In the genomic region with DNA sequence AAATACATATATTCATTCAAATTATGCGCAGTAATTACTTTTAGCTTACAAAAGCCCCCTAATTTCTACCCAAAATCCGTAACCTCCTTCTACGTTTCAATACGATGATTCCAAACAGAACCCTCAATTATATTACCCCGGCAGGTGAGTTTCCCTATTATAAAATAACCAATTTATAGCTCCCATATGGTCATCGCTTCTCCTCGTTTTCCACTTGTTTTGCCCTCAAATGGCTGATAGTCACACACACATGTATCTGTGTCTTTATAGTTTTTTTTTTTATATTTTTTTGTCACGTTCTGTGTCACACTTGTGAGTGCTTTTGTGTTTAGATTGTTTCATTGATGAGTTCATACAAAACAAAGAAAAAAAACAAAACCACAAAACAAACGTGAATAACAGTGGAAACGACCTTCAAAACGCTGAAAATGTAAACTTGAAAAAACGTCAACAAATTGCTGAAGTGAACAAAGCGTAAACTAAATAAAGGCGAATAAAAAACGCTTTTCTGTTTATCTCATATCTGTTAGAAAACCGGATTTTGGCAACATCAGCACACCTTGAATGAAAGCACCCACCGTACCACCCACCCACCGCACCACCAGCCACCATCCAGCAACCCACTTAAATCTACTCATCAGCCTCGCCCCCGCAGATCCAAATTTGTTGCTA, we compare ENCODE assay signal across 1 fruit fly cellular context.
TF ChIP-seq lines count a peak whose summit lies in the region.

No protein-coding gene starts in this region.

TF ChIP-seq in whole organism, embryonic, 481 proteins besides CTCF, POLR2A, EP300 and RAD21 (continued from another document and continues in another):
- TF ChIP-seq CG4360 (GFP tag; IDR thresholded peaks at IDR 0.05; lab: Robert Waterston, UW): no peak
- no peak for TF ChIP-seq bowl (GFP tag; IDR thresholded peaks at IDR 0.05; lab: Robert Waterston, UW)
- TF ChIP-seq Asciz (GFP tag; optimal IDR thresholded peaks at IDR 0.05; lab: Kevin White, UChicago): no peak
- no peak for TF ChIP-seq Awh (GFP tag; IDR thresholded peaks at IDR 0.05; lab: Robert Waterston, UW)
- no peak for TF ChIP-seq pum (GFP tag; optimal IDR thresholded peaks at IDR 0.05; lab: Kevin White, UChicago)
- no peak for TF ChIP-seq CG18476 (GFP tag; optimal IDR thresholded peaks at IDR 0.05; lab: Kevin White, UChicago)
- 0 out of 2 replicates have a peak, but pooled peaks have one; percentile 25 for TF ChIP-seq Ada2b (GFP tag; IDR thresholded peaks at IDR 0.05; lab: Robert Waterston, UW)
- no peak for TF ChIP-seq CG10462 (GFP tag; optimal IDR thresholded peaks at IDR 0.05; lab: Kevin White, UChicago)
- no peak for TF ChIP-seq CG7786 (GFP tag; optimal IDR thresholded peaks at IDR 0.05; lab: Kevin White, UChicago)
- TF ChIP-seq CG3995 (GFP tag; optimal IDR thresholded peaks at IDR 0.05; lab: Kevin White, UChicago): peak; percentile 0
- no peak for TF ChIP-seq Chrac-16 (GFP tag; optimal IDR thresholded peaks at IDR 0.05; lab: Kevin White, UChicago)
- TF ChIP-seq klu (GFP tag; IDR thresholded peaks at IDR 0.05; lab: Robert Waterston, UW): peak; percentile 63
- TF ChIP-seq CG6791 (GFP tag; IDR thresholded peaks at IDR 0.05; lab: Robert Waterston, UW; ENCODE audit: partially characterized antibody): no peak
- no peak for TF ChIP-seq sna (GFP tag; IDR thresholded peaks at IDR 0.05; lab: Robert Waterston, UW; ENCODE audit: partially characterized antibody)
- TF ChIP-seq CG13123 (GFP tag; optimal IDR thresholded peaks at IDR 0.05; lab: Kevin White, UChicago): no peak
- no peak for TF ChIP-seq CG10431 (GFP tag; optimal IDR thresholded peaks at IDR 0.05; lab: Kevin White, UChicago)
- TF ChIP-seq schlank (tag; optimal IDR thresholded peaks at IDR 0.05; lab: Kevin White, UChicago): peak; percentile 49
- TF ChIP-seq wor (GFP tag; IDR thresholded peaks at IDR 0.05; lab: Robert Waterston, UW): no peak
- TF ChIP-seq Dad (GFP tag; optimal IDR thresholded peaks at IDR 0.05; lab: Kevin White, UChicago): no peak
- no peak for TF ChIP-seq Dfd (GFP tag; optimal IDR thresholded peaks at IDR 0.05; lab: Kevin White, UChicago)
- TF ChIP-seq CG8388 (GFP tag; optimal IDR thresholded peaks at IDR 0.05; lab: Kevin White, UChicago): no peak
- no peak for TF ChIP-seq CG14014 (GFP tag; IDR thresholded peaks at IDR 0.05; lab: Robert Waterston, UW)
- TF ChIP-seq MBD-R2 (GFP tag; IDR thresholded peaks at IDR 0.05; lab: Robert Waterston, UW): no peak
- no peak for TF ChIP-seq CG17186 (GFP tag; optimal IDR thresholded peaks at IDR 0.05; lab: Kevin White, UChicago)
- peak; percentile 29 for TF ChIP-seq CG10209 (GFP tag; optimal IDR thresholded peaks at IDR 0.05; lab: Kevin White, UChicago)
- no peak for TF ChIP-seq CG10274 (GFP tag; optimal IDR thresholded peaks at IDR 0.05; lab: Kevin White, UChicago)
- no peak for TF ChIP-seq ERR (GFP tag; optimal IDR thresholded peaks at IDR 0.05; lab: Kevin White, UChicago)
- no peak for TF ChIP-seq CG10366 (GFP tag; IDR thresholded peaks at IDR 0.05; lab: Robert Waterston, UW)
- no peak for TF ChIP-seq bigmax (GFP tag; optimal IDR thresholded peaks at IDR 0.05; lab: Kevin White, UChicago)
- no peak for TF ChIP-seq CG3726 (GFP tag; IDR thresholded peaks at IDR 0.05; lab: Robert Waterston, UW)
- no peak for TF ChIP-seq CG3163 (GFP tag; optimal IDR thresholded peaks at IDR 0.05; lab: Kevin White, UChicago)
- peak; percentile 8; the same call in 1 of the 3 replicates for TF ChIP-seq gce (GFP tag; IDR thresholded peaks at IDR 0.05; lab: Robert Waterston, UW)
- TF ChIP-seq scrt (GFP tag; optimal IDR thresholded peaks at IDR 0.05; lab: Kevin White, UChicago): peak; percentile 38
- no peak for TF ChIP-seq Bgb (GFP tag; IDR thresholded peaks at IDR 0.05; lab: Robert Waterston, UW; ENCODE audit: partially characterized antibody)
- peak; percentile 11 for TF ChIP-seq CG2712 (tag; optimal IDR thresholded peaks at IDR 0.05; lab: Kevin White, UChicago)
- no peak for TF ChIP-seq HmgZ (tag; optimal IDR thresholded peaks at IDR 0.05; lab: Kevin White, UChicago)
- no peak for TF ChIP-seq CG32767 (GFP tag; IDR thresholded peaks at IDR 0.05; lab: Robert Waterston, UW)
- no peak for TF ChIP-seq CG8944 (GFP tag; optimal IDR thresholded peaks at IDR 0.05; lab: Kevin White, UChicago)
- no peak for TF ChIP-seq Gsc (GFP tag; IDR thresholded peaks at IDR 0.05; lab: Robert Waterston, UW)
- TF ChIP-seq Meics (GFP tag; optimal IDR thresholded peaks at IDR 0.05; lab: Kevin White, UChicago): peak; percentile 32
- TF ChIP-seq NfI (GFP tag; optimal IDR thresholded peaks at IDR 0.05; lab: Kevin White, UChicago): no peak
- TF ChIP-seq Sry-β (GFP tag; optimal IDR thresholded peaks at IDR 0.05; lab: Kevin White, UChicago): no peak
- TF ChIP-seq psq (GFP tag; optimal IDR thresholded peaks at IDR 0.05; lab: Kevin White, UChicago): no peak
- no peak for TF ChIP-seq CG10565 (GFP tag; optimal IDR thresholded peaks at IDR 0.05; lab: Kevin White, UChicago)
- TF ChIP-seq slp2 (GFP tag; optimal IDR thresholded peaks at IDR 0.05; lab: Kevin White, UChicago): no peak
- no peak for TF ChIP-seq tgo (GFP tag; IDR thresholded peaks at IDR 0.05; lab: Robert Waterston, UW)
- no peak for TF ChIP-seq zfh1 (GFP tag; IDR thresholded peaks at IDR 0.05; lab: Robert Waterston, UW)
- no peak for TF ChIP-seq Nf-YB (GFP tag; optimal IDR thresholded peaks at IDR 0.05; lab: Kevin White, UChicago)
- no peak for TF ChIP-seq btn (GFP tag; optimal IDR thresholded peaks at IDR 0.05; lab: Kevin White, UChicago)
- no peak for TF ChIP-seq HLHmδ (GFP tag; optimal IDR thresholded peaks at IDR 0.05; lab: Kevin White, UChicago)
- no peak for TF ChIP-seq CG1233 (GFP tag; optimal IDR thresholded peaks at IDR 0.05; lab: Kevin White, UChicago)
- TF ChIP-seq inv (GFP tag; IDR thresholded peaks at IDR 0.05; lab: Robert Waterston, UW; ENCODE audit: partially characterized antibody): no peak
- no peak for TF ChIP-seq CG8765 (GFP tag; IDR thresholded peaks at IDR 0.05; lab: Robert Waterston, UW)
- TF ChIP-seq Atf3 (GFP tag; optimal IDR thresholded peaks at IDR 0.05; lab: Kevin White, UChicago): no peak
- peak; percentile 46 for TF ChIP-seq CG15269 (tag; optimal IDR thresholded peaks at IDR 0.05; lab: Kevin White, UChicago)
- TF ChIP-seq CG12155 (GFP tag; optimal IDR thresholded peaks at IDR 0.05; lab: Kevin White, UChicago): no peak
- no peak for TF ChIP-seq croc (GFP tag; conservative IDR thresholded peaks at IDR 0.05; lab: Robert Waterston, UW)
- no peak for TF ChIP-seq Hmx (GFP tag; optimal IDR thresholded peaks at IDR 0.05; lab: Kevin White, UChicago)
- no peak for TF ChIP-seq MESR4 (GFP tag; optimal IDR thresholded peaks at IDR 0.05; lab: Kevin White, UChicago)
- no peak for TF ChIP-seq dysf (GFP tag; IDR thresholded peaks at IDR 0.05; lab: Robert Waterston, UW)
- no peak for TF ChIP-seq CG15479 (GFP tag; optimal IDR thresholded peaks at IDR 0.05; lab: Kevin White, UChicago)
- peak; percentile 42 for TF ChIP-seq cg (GFP tag; optimal IDR thresholded peaks at IDR 0.05; lab: Kevin White, UChicago)
- no peak for TF ChIP-seq CG6654 (GFP tag; optimal IDR thresholded peaks at IDR 0.05; lab: Kevin White, UChicago)
- no peak for TF ChIP-seq CG9609 (GFP tag; optimal IDR thresholded peaks at IDR 0.05; lab: Kevin White, UChicago)
- TF ChIP-seq Sox102F (GFP tag; optimal IDR thresholded peaks at IDR 0.05; lab: Kevin White, UChicago): peak; percentile 56
- no peak for TF ChIP-seq exex (tag; optimal IDR thresholded peaks at IDR 0.05; lab: Kevin White, UChicago)
- peak; percentile 69 for TF ChIP-seq ftz-f1 (GFP tag; optimal IDR thresholded peaks at IDR 0.05; lab: Kevin White, UChicago)
- TF ChIP-seq CG7271 (tag; optimal IDR thresholded peaks at IDR 0.05; lab: Kevin White, UChicago): no peak
- TF ChIP-seq Oli (tag; optimal IDR thresholded peaks at IDR 0.05; lab: Kevin White, UChicago): no peak
- no peak for TF ChIP-seq CG7556 (GFP tag; optimal IDR thresholded peaks at IDR 0.05; lab: Kevin White, UChicago)
- no peak for TF ChIP-seq en (GFP tag; optimal IDR thresholded peaks at IDR 0.05; lab: Kevin White, UChicago)
- no peak for TF ChIP-seq BEAF-32 (GFP tag; optimal IDR thresholded peaks at IDR 0.05; lab: Kevin White, UChicago)
- TF ChIP-seq dmrt99B (tag; optimal IDR thresholded peaks at IDR 0.05; lab: Kevin White, UChicago): peak; percentile 52
- TF ChIP-seq kni (GFP tag; optimal IDR thresholded peaks at IDR 0.05; lab: Kevin White, UChicago): peak; percentile 9
- TF ChIP-seq pros (GFP tag; optimal IDR thresholded peaks at IDR 0.05; lab: Kevin White, UChicago): peak; percentile 3
- no peak for TF ChIP-seq Spps (tag; optimal IDR thresholded peaks at IDR 0.05; lab: Kevin White, UChicago)
- TF ChIP-seq CG33557 (GFP tag; optimal IDR thresholded peaks at IDR 0.05; lab: Kevin White, UChicago): no peak
- peak; percentile 45 for TF ChIP-seq gem (tag; optimal IDR thresholded peaks at IDR 0.05; lab: Kevin White, UChicago)
- TF ChIP-seq ase (GFP tag; IDR thresholded peaks at IDR 0.05; lab: Robert Waterston, UW): no peak
- TF ChIP-seq Lim3 (GFP tag; IDR thresholded peaks at IDR 0.05; lab: Robert Waterston, UW): no peak
- no peak for TF ChIP-seq CG12071 (GFP tag; optimal IDR thresholded peaks at IDR 0.05; lab: Kevin White, UChicago)
- peak in 1 of 2 experiments; percentile 45 for TF ChIP-seq Eip74EF (GFP tag; optimal IDR thresholded peaks at IDR 0.05; lab: Kevin White, UChicago)
- TF ChIP-seq Dip2 (GFP tag; IDR thresholded peaks at IDR 0.05; lab: Robert Waterston, UW): no peak
- no peak for TF ChIP-seq Ets65A (GFP tag; lab: Kevin White, UChicago)
- no peak for TF ChIP-seq Adf1 (GFP tag; IDR thresholded peaks at IDR 0.05; lab: Robert Waterston, UW)
- no peak for TF ChIP-seq D19A (tag; optimal IDR thresholded peaks at IDR 0.05; lab: Kevin White, UChicago)
- peak; percentile 28 for TF ChIP-seq CG17568 (GFP tag; optimal IDR thresholded peaks at IDR 0.05; lab: Kevin White, UChicago)
- TF ChIP-seq tap (tag; optimal IDR thresholded peaks at IDR 0.05; lab: Kevin White, UChicago): no peak
- TF ChIP-seq H15 (GFP tag; IDR thresholded peaks at IDR 0.05; lab: Robert Waterston, UW): no peak
- no peak for TF ChIP-seq pb (GFP tag; optimal IDR thresholded peaks at IDR 0.05; lab: Kevin White, UChicago)
- no peak for TF ChIP-seq CG7928 (GFP tag; optimal IDR thresholded peaks at IDR 0.05; lab: Kevin White, UChicago)
- TF ChIP-seq lab (GFP tag; optimal IDR thresholded peaks at IDR 0.05; lab: Kevin White, UChicago): peak; percentile 79
- no peak for TF ChIP-seq CG10959 (GFP tag; IDR thresholded peaks at IDR 0.05; lab: Robert Waterston, UW)
- no peak for TF ChIP-seq zen2 (GFP tag; IDR thresholded peaks at IDR 0.05; lab: Robert Waterston, UW; ENCODE audit: partially characterized antibody)
- no peak for TF ChIP-seq tx (GFP tag; optimal IDR thresholded peaks at IDR 0.05; lab: Kevin White, UChicago)
- no peak for TF ChIP-seq Kr (GFP tag; optimal IDR thresholded peaks at IDR 0.05; lab: Kevin White, UChicago)
- TF ChIP-seq CG10979 (tag; optimal IDR thresholded peaks at IDR 0.05; lab: Kevin White, UChicago): no peak
- TF ChIP-seq tio (GFP tag; optimal IDR thresholded peaks at IDR 0.05; lab: Kevin White, UChicago): no peak
- TF ChIP-seq CG9932 (GFP tag; IDR thresholded peaks at IDR 0.05; lab: Robert Waterston, UW): no peak
- TF ChIP-seq oc (tag; optimal IDR thresholded peaks at IDR 0.05; lab: Kevin White, UChicago): no peak
- no peak for TF ChIP-seq dpn (GFP tag; optimal IDR thresholded peaks at IDR 0.05; lab: Kevin White, UChicago)
- TF ChIP-seq CG31224 (GFP tag; IDR thresholded peaks at IDR 0.05; lab: Robert Waterston, UW): peak; percentile 11; the same call in 1 of the 2 replicates
- no peak for TF ChIP-seq gcm (GFP tag; optimal IDR thresholded peaks at IDR 0.05; lab: Kevin White, UChicago)
- TF ChIP-seq ash1 (GFP tag; optimal IDR thresholded peaks at IDR 0.05; lab: Kevin White, UChicago): no peak
- no peak for TF ChIP-seq luna (GFP tag; optimal IDR thresholded peaks at IDR 0.05; lab: Kevin White, UChicago)
- no peak for TF ChIP-seq ham (GFP tag; IDR thresholded peaks at IDR 0.05; lab: Robert Waterston, UW)
- TF ChIP-seq CG8281 (tag; optimal IDR thresholded peaks at IDR 0.05; lab: Kevin White, UChicago): peak; percentile 54
- TF ChIP-seq Jarid2 (GFP tag; optimal IDR thresholded peaks at IDR 0.05; lab: Kevin White, UChicago): peak; percentile 30
- TF ChIP-seq Abd-B (GFP tag; optimal IDR thresholded peaks at IDR 0.05; lab: Kevin White, UChicago): no peak
- no peak for TF ChIP-seq ssp (GFP tag; IDR thresholded peaks at IDR 0.05; lab: Robert Waterston, UW)
- no peak for TF ChIP-seq Hsf (GFP tag; optimal IDR thresholded peaks at IDR 0.05; lab: Kevin White, UChicago)
- TF ChIP-seq jigr1 (GFP tag; IDR thresholded peaks at IDR 0.05; lab: Robert Waterston, UW): no peak
- TF ChIP-seq chn (GFP tag; optimal IDR thresholded peaks at IDR 0.05; lab: Kevin White, UChicago): no peak
- TF ChIP-seq sens (GFP tag; lab: Kevin White, UChicago): peak; percentile 71
- TF ChIP-seq br (optimal IDR thresholded peaks at IDR 0.05; lab: Kevin White, UChicago): no peak
- TF ChIP-seq CG6689 (GFP tag; IDR thresholded peaks at IDR 0.05; lab: Robert Waterston, UW): no peak; the same call in 1 of the 2 replicates
- TF ChIP-seq ato (GFP tag; IDR thresholded peaks at IDR 0.05; lab: Robert Waterston, UW; ENCODE audit: partially characterized antibody): no peak
- TF ChIP-seq lbe (GFP tag; optimal IDR thresholded peaks at IDR 0.05; lab: Kevin White, UChicago): no peak
- no peak for TF ChIP-seq YL-1 (GFP tag; optimal IDR thresholded peaks at IDR 0.05; lab: Kevin White, UChicago)
- peak; percentile 24; the same call in 2 of the 3 replicates for TF ChIP-seq row (GFP tag; IDR thresholded peaks at IDR 0.05; lab: Robert Waterston, UW)
- no peak for TF ChIP-seq toy (GFP tag; IDR thresholded peaks at IDR 0.05; lab: Robert Waterston, UW)
- TF ChIP-seq CG12942 (GFP tag; optimal IDR thresholded peaks at IDR 0.05; lab: Kevin White, UChicago): no peak
- TF ChIP-seq gfzf (GFP tag; optimal IDR thresholded peaks at IDR 0.05; lab: Kevin White, UChicago): no peak
- TF ChIP-seq CG13894 (tag; optimal IDR thresholded peaks at IDR 0.05; lab: Kevin White, UChicago): peak; percentile 78
- TF ChIP-seq mam (GFP tag; optimal IDR thresholded peaks at IDR 0.05; lab: Kevin White, UChicago): peak; percentile 21
- TF ChIP-seq hbn (GFP tag; IDR thresholded peaks at IDR 0.05; lab: Robert Waterston, UW; ENCODE audit: partially characterized antibody): no peak
- TF ChIP-seq CG12391 (tag; optimal IDR thresholded peaks at IDR 0.05; lab: Kevin White, UChicago): no peak
- TF ChIP-seq HLH54F (GFP tag; optimal IDR thresholded peaks at IDR 0.05; lab: Kevin White, UChicago): no peak
- no peak for TF ChIP-seq CG14441 (GFP tag; IDR thresholded peaks at IDR 0.05; lab: Robert Waterston, UW)
- TF ChIP-seq CG5180 (GFP tag; optimal IDR thresholded peaks at IDR 0.05; lab: Kevin White, UChicago): no peak
